Worm (Caenorhabditis elegans) whole organism, L4 larva: ENCODE data around the gene irld-24.

Experiments
- D1046.2 ChIP-seq: fragments of 200-800 bp; sonication (Bioruptor generic); IDR thresholded peaks from 2 replicates; pipeline ENCODE4 v1.3.6; 2022; ENCODE audit warnings: missing genetic modification characterization, missing compliant biosample characterization
- F49E8.2 ChIP-seq: sonication (generic microtip); optimal IDR thresholded peaks from 2 replicates; lab custom pipeline; 2016; ENCODE audit warnings: missing compliant biosample characterization, mild to moderate bottlenecking, missing genetic modification characterization, borderline replicate concordance
- R02D3.7 ChIP-seq: fragments of 150-350 bp; sonication (generic microtip); optimal IDR thresholded peaks from 3 replicates; lab custom pipeline; 2014; ENCODE audit warnings: missing biosample characterization, missing genetic modification characterization
- Y5F2A.4 ChIP-seq: fragments of 200-800 bp; sonication (Bioruptor generic); optimal IDR thresholded peaks from 2 replicates; lab custom pipeline; 2018; ENCODE audit warnings: mild to moderate bottlenecking, missing genetic modification characterization, missing compliant biosample characterization
- Y75B8A.6 ChIP-seq: fragments of 200-800 bp; sonication (Bioruptor generic); IDR thresholded peaks from 2 replicates; pipeline ENCODE4 v1.3.6; 2022; ENCODE audit warnings: missing genetic modification reagents, missing genetic modification characterization, missing compliant biosample characterization
- aha-1 ChIP-seq: fragments of 150-350 bp; peaks from one replicate; lab custom pipeline; 2014; ENCODE audit warnings: missing biosample characterization, missing genetic modification characterization
- aly-2 ChIP-seq: sonication (generic microtip); optimal IDR thresholded peaks from 2 replicates; lab custom pipeline; 2018; ENCODE audit warnings: missing biosample characterization, missing genetic modification characterization
- ama-1 ChIP-seq: fragments of 150-350 bp; optimal IDR thresholded peaks from 2 replicates; lab custom pipeline; 2014; ENCODE audit warnings: inconsistent platforms, mixed read lengths
- ceh-20 ChIP-seq: fragments of 200-800 bp; sonication (Bioruptor generic); IDR thresholded peaks from 2 replicates; pipeline ENCODE4 v1.3.6; 2022; ENCODE audit warnings: missing genetic modification reagents, missing genetic modification characterization, missing compliant biosample characterization
- ceh-32 ChIP-seq: sonication (generic microtip); optimal IDR thresholded peaks from 2 replicates; lab custom pipeline; 2016; ENCODE audit warnings: mild to moderate bottlenecking, missing genetic modification characterization, missing compliant biosample characterization; ENCODE audit not compliant: poor library complexity
- ces-1 ChIP-seq: fragments of 150-350 bp; sonication (generic microtip); optimal IDR thresholded peaks from 4 replicates; lab custom pipeline; 2014; ENCODE audit warnings: missing biosample characterization, missing genetic modification reagents, missing genetic modification characterization
- daf-16 ChIP-seq, 3 experiments: sonication (generic microtip); optimal IDR thresholded peaks; 2 replicates each; lab custom pipeline; 2016 to 2017; ENCODE audit warnings: missing genetic modification characterization in 3 of 3, missing genetic modification reagents in 3 of 3, mild to moderate bottlenecking in 2 of 3, missing compliant biosample characterization in 2 of 3, missing biosample characterization in 1 of 3, moderate library complexity in 1 of 3
- daf-8 ChIP-seq: fragments of 200-800 bp; sonication (Bioruptor generic); IDR thresholded peaks from 2 replicates; pipeline ENCODE4 v1.3.6; 2022; ENCODE audit warnings: missing genetic modification characterization, missing compliant biosample characterization
- dmd-6 ChIP-seq: fragments of 200-800 bp; sonication (Bioruptor generic); IDR thresholded peaks from 2 replicates; pipeline ENCODE4 v1.3.6; 2022; ENCODE audit warnings: missing genetic modification reagents, missing genetic modification characterization, missing compliant biosample characterization
- dmd-9 ChIP-seq: fragments of 200-800 bp; sonication (Bioruptor generic); IDR thresholded peaks from 2 replicates; pipeline ENCODE4 v1.3.6; 2022; ENCODE audit warnings: missing genetic modification reagents, missing genetic modification characterization, missing compliant biosample characterization
- duxl-1 ChIP-seq: sonication (generic microtip); optimal IDR thresholded peaks from 2 replicates; lab custom pipeline; 2016; ENCODE audit warnings: mild to moderate bottlenecking, missing genetic modification characterization, moderate library complexity, missing compliant biosample characterization; ENCODE audit not compliant: poor library complexity
- dve-1 ChIP-seq: sonication (generic microtip); optimal IDR thresholded peaks from 2 replicates; lab custom pipeline; 2017; ENCODE audit warnings: antibody characterized with exemption, mild to moderate bottlenecking, missing genetic modification characterization, missing compliant biosample characterization; ENCODE audit not compliant: insufficient read depth
- egl-43 ChIP-seq: fragments of 200-800 bp; sonication (Bioruptor generic); IDR thresholded peaks from 2 replicates; pipeline ENCODE4 v1.3.6; 2022; ENCODE audit warnings: missing genetic modification reagents, missing genetic modification characterization, missing compliant biosample characterization
- fkh-10 ChIP-seq: fragments of 150-350 bp; optimal IDR thresholded peaks from 2 replicates; lab custom pipeline; 2014; ENCODE audit warnings: missing biosample characterization, missing genetic modification reagents, missing genetic modification characterization
- hlh-11 ChIP-seq: fragments of 200-800 bp; sonication (Bioruptor generic); optimal IDR thresholded peaks from 2 replicates; lab custom pipeline; 2018; ENCODE audit warnings: mild to moderate bottlenecking, missing genetic modification characterization, missing compliant biosample characterization
- hlh-30 ChIP-seq: sonication (generic microtip); optimal IDR thresholded peaks from 2 replicates; lab custom pipeline; 2017; ENCODE audit warnings: antibody characterized with exemption, mild to moderate bottlenecking, missing genetic modification characterization, missing compliant biosample characterization; ENCODE audit not compliant: insufficient read depth
- jun-1 ChIP-seq: fragments of 150-350 bp; optimal IDR thresholded peaks from 2 replicates; lab custom pipeline; 2014; ENCODE audit warnings: missing biosample characterization, missing genetic modification reagents, missing genetic modification characterization
- lim-7 ChIP-seq: fragments of 200-800 bp; sonication (Bioruptor generic); IDR thresholded peaks from 2 replicates; pipeline ENCODE4 v1.3.6; 2022; ENCODE audit warnings: missing genetic modification characterization, missing compliant biosample characterization
- lin-13 ChIP-seq: fragments of 150-350 bp; optimal IDR thresholded peaks from 2 replicates; lab custom pipeline; 2014; ENCODE audit warnings: missing biosample characterization, missing genetic modification reagents, missing genetic modification characterization
- lin-29 ChIP-seq: fragments of 200-800 bp; sonication (Bioruptor generic); IDR thresholded peaks from 2 replicates; pipeline ENCODE4 v1.3.6; 2022; ENCODE audit warnings: missing genetic modification reagents, missing genetic modification characterization, missing compliant biosample characterization
- lin-38 ChIP-seq: fragments of 200-800 bp; sonication (Bioruptor generic); IDR thresholded peaks from 2 replicates; pipeline ENCODE4 v1.3.6; 2022; ENCODE audit warnings: missing genetic modification reagents, missing genetic modification characterization, missing compliant biosample characterization
- lsy-2 ChIP-seq, 2 experiments: fragments of 150-350 bp in 1 of 2; sonication (generic microtip) in 1 of 2; optimal IDR thresholded peaks; 2 replicates each; lab custom pipeline; 2014 to 2017; ENCODE audit warnings: missing biosample characterization in 2 of 2, missing genetic modification characterization in 2 of 2
- madf-9 ChIP-seq: fragments of 200-800 bp; sonication (Bioruptor generic); conservative IDR thresholded peaks from 2 replicates; pipeline ENCODE4 v1.3.6; 2022; ENCODE audit warnings: missing genetic modification reagents, missing genetic modification characterization, missing compliant biosample characterization
- mdt-29 ChIP-seq: fragments of 200-800 bp; sonication (Bioruptor generic); IDR thresholded peaks from 2 replicates; pipeline ENCODE4 v1.3.6; 2022; ENCODE audit warnings: missing genetic modification reagents, missing genetic modification characterization, missing compliant biosample characterization
- mxl-3 ChIP-seq: fragments of 200-800 bp; sonication (Bioruptor generic); optimal IDR thresholded peaks from 2 replicates; lab custom pipeline; 2018; ENCODE audit warnings: mild to moderate bottlenecking, missing genetic modification characterization, missing compliant biosample characterization
- nhr-10 ChIP-seq: fragments of 150-350 bp; optimal IDR thresholded peaks from 2 replicates; lab custom pipeline; 2014; ENCODE audit warnings: missing biosample characterization, missing genetic modification characterization
- nhr-11 ChIP-seq: fragments of 150-350 bp; optimal IDR thresholded peaks from 2 replicates; lab custom pipeline; 2014; ENCODE audit warnings: missing biosample characterization, missing genetic modification characterization
- nhr-28 ChIP-seq: fragments of 150-350 bp; optimal IDR thresholded peaks from 2 replicates; lab custom pipeline; 2014; ENCODE audit warnings: missing biosample characterization, missing genetic modification characterization
- nhr-42 ChIP-seq: fragments of 200-800 bp; sonication (Bioruptor generic); IDR thresholded peaks from 2 replicates; pipeline ENCODE4 v1.3.6; 2022; ENCODE audit warnings: missing genetic modification characterization, missing compliant biosample characterization
- nhr-48 ChIP-seq: sonication (generic microtip); optimal IDR thresholded peaks from 2 replicates; lab custom pipeline; 2016; ENCODE audit warnings: mild to moderate bottlenecking, missing genetic modification characterization, missing compliant biosample characterization
- nhr-76 ChIP-seq: fragments of 150-350 bp; optimal IDR thresholded peaks from 2 replicates; lab custom pipeline; 2014; ENCODE audit warnings: missing biosample characterization, missing genetic modification characterization
- nhr-77 ChIP-seq: fragments of 150-350 bp; optimal IDR thresholded peaks from 2 replicates; lab custom pipeline; 2014; ENCODE audit warnings: missing biosample characterization, missing genetic modification characterization
- pqm-1 ChIP-seq: sonication (generic microtip); optimal IDR thresholded peaks from 2 replicates; lab custom pipeline; 2017; ENCODE audit warnings: missing biosample characterization, missing genetic modification characterization
- set-16 ChIP-seq: fragments of 200-800 bp; sonication (Bioruptor generic); IDR thresholded peaks from 2 replicates; pipeline ENCODE4 v1.3.6; 2022; ENCODE audit warnings: missing genetic modification reagents, missing genetic modification characterization, missing compliant biosample characterization
- unc-39 ChIP-seq: sonication (generic microtip); optimal IDR thresholded peaks from 2 replicates; lab custom pipeline; 2017; ENCODE audit warnings: missing biosample characterization, missing genetic modification characterization
- unc-62 ChIP-seq, 3 experiments: fragments of 150-350 bp in 1 of 3; sonication (generic microtip); optimal IDR thresholded peaks in 2 of 3; peaks in 1 of 3; 1 replicate in 1 of 3; 2 replicates in 2 of 3; lab custom pipeline; 2014 to 2017; ENCODE audit warnings: missing biosample characterization in 3 of 3, missing genetic modification characterization in 3 of 3, missing genetic modification reagents in 3 of 3, missing genotype in 1 of 3
- zag-1 ChIP-seq: fragments of 150-350 bp; optimal IDR thresholded peaks from 2 replicates; lab custom pipeline; 2014; ENCODE audit warnings: missing biosample characterization, missing genetic modification characterization
- zfp-2 ChIP-seq: sonication (generic microtip); optimal IDR thresholded peaks from 2 replicates; lab custom pipeline; 2016; ENCODE audit warnings: mild to moderate bottlenecking, missing genetic modification characterization, missing compliant biosample characterization
- zfp-3 ChIP-seq: fragments of 200-800 bp; sonication (Bioruptor generic); conservative IDR thresholded peaks from 2 replicates; pipeline ENCODE4 v1.3.6; 2022; ENCODE audit warnings: missing genetic modification reagents, missing genetic modification characterization, missing compliant biosample characterization
- ztf-7 ChIP-seq: fragments of 150-350 bp; optimal IDR thresholded peaks from 2 replicates; lab custom pipeline; 2014; ENCODE audit warnings: missing biosample characterization, missing genetic modification characterization

irld-24 gene

ce11 chrX:14001494-14001974 lies 15.1 kb downstream of the irld-24 start, which contains the start of gene cytb-5.1 (continued):
- peak; percentile 18 for TF ChIP-seq mxl-3 (GFP tag; lab: Kevin White, UChicago)
- TF ChIP-seq lsy-2 (tag; optimal IDR thresholded peaks at IDR 0.05; lab: Kevin White, UChicago): peak; percentile 5 to 58
- no peak for TF ChIP-seq fkh-10
- TF ChIP-seq nhr-11 (tag; lab: Kevin White, UChicago): peak; percentile 15
- peak; percentile 71 for TF ChIP-seq hlh-30 (tag; lab: Kevin White, UChicago)
- TF ChIP-seq ceh-32: no peak
- TF ChIP-seq duxl-1 (tag; lab: Kevin White, UChicago): no peak

- TF ChIP-seq jun-1 (no peak), unc-62 (GFP tag; optimal IDR thresholded peaks at IDR 0.05 in 1 of 2; lab: Kevin White, UChicago) (peak in 1 of 2 experiments; percentile 32), unc-62 (tag; optimal IDR thresholded peaks at IDR 0.05; lab: Kevin White, UChicago) (no peak), zag-1 (tag; lab: Kevin White, UChicago) (no peak), aha-1 (tag; lab: Kevin White, UChicago) (peak; percentile 64), nhr-42 (no peak), lim-7 (GFP tag; lab: Robert Waterston, UW) (no peak), daf-16 (GFP tag; optimal IDR thresholded peaks at IDR 0.05; lab: Kevin White, UChicago) (no peak), daf-16 (tag; optimal IDR thresholded peaks at IDR 0.05; lab: Kevin White, UChicago) (peak; percentile 77), hlh-30 (tag; lab: Kevin White, UChicago) (no peak)
Observed at ce11 chrX:14002739-14003138, 16.3 kb downstream of the irld-24 start.

- TF ChIP-seq daf-16 (GFP tag; optimal IDR thresholded peaks at IDR 0.05; lab: Kevin White, UChicago) (no peak), daf-16 (tag; optimal IDR thresholded peaks at IDR 0.05; lab: Kevin White, UChicago) (peak; percentile 62), nhr-48 (tag; lab: Kevin White, UChicago) (no peak), lin-29 (GFP tag; lab: Robert Waterston, UW) (no peak), dve-1 (peak; percentile 5), lin-38 (0 out of 2 replicates have a peak, but pooled peaks have one; percentile 18), ceh-20 (GFP tag; lab: Robert Waterston, UW) (no peak), nhr-28 (tag; lab: Kevin White, UChicago) (peak; percentile 80), Y5F2A.4 (GFP tag; lab: Kevin White, UChicago) (no peak), dmd-6 (peak; percentile 70), zfp-3 (GFP tag; lab: Robert Waterston, UW) (0 out of 2 replicates have a peak, but pooled peaks have one; percentile 8), lin-13 (GFP tag; lab: Kevin White, UChicago) (no peak), pqm-1 (tag; lab: Kevin White, UChicago) (peak; percentile 24), hlh-11 (tag; lab: Kevin White, UChicago) (peak; percentile 41), nhr-76 (tag; lab: Kevin White, UChicago) (no peak), Y75B8A.6 (no peak), daf-8 (GFP tag; lab: Robert Waterston, UW) (no peak), madf-9 (GFP tag; lab: Robert Waterston, UW) (no peak), nhr-10 (tag; lab: Kevin White, UChicago) (no peak)
Observed at ce11 chrX:14003538-14003937, 17.1 kb downstream of the irld-24 start.

ce11 chrX:14008130-14008529 lies 21.7 kb downstream of the irld-24 start:
- TF ChIP-seq hlh-30 (tag; lab: Kevin White, UChicago) (no peak), ceh-20 (GFP tag; lab: Robert Waterston, UW) (no peak), unc-39 (tag; lab: Kevin White, UChicago) (no peak), F49E8.2 (tag; lab: Kevin White, UChicago) (no peak), D1046.2 (0 out of 2 replicates have a peak, but pooled peaks have one; percentile 40), aly-2 (no peak), egl-43 (no peak), zfp-2 (tag; lab: Kevin White, UChicago) (no peak), ama-1 (lab: Kevin White, UChicago) (no peak), R02D3.7 (tag; lab: Kevin White, UChicago) (no peak), ces-1 (GFP tag; lab: Kevin White, UChicago) (no peak), ztf-7 (no peak), nhr-77 (tag; lab: Kevin White, UChicago) (no peak), dmd-9 (GFP tag; lab: Robert Waterston, UW) (0 out of 2 replicates have a peak, but pooled peaks have one; percentile 35), fkh-10 (no peak), mdt-29 (GFP tag; lab: Robert Waterston, UW) (no peak), dve-1 (no peak), set-16 (peak; percentile 43)
